Worm (Caenorhabditis elegans): ENCODE results near the gene srab-26.

Gene srab-26

ce11 chrV:9843376-9843916, 35.9 kb downstream of the srab-26 start, which contains the start of gene sru-8:
sru-8 (plus strand) TSS chrV:9843866.
- no peak for TF ChIP-seq madf-2 (tag; optimal IDR thresholded peaks at IDR 0.05)
- TF ChIP-seq Y22D7AL.16 (tag; optimal IDR thresholded peaks at IDR 0.05): no peak

ce11 chrV:9841376-9841775, 37.9 kb downstream of the srab-26 start, which contains the start of gene sru-36:
sru-36 (plus strand) TSS chrV:9841676.
- TF ChIP-seq lin-11 (tag; optimal IDR thresholded peaks at IDR 0.05) (no peak), madf-2 (tag; optimal IDR thresholded peaks at IDR 0.05) (no peak), T23F11.4 (GFP tag; optimal IDR thresholded peaks at IDR 0.05) (no peak), sdc-2 (tag; optimal IDR thresholded peaks at IDR 0.05) (no peak), unc-3 (GFP tag; conservative IDR thresholded peaks at IDR 0.05) (no peak), unc-3 (tag; optimal IDR thresholded peaks at IDR 0.05) (no peak), F13H6.1 (tag; optimal IDR thresholded peaks at IDR 0.05) (no peak), syd-9 (tag; optimal IDR thresholded peaks at IDR 0.05) (no peak), sox-2 (GFP tag; IDR thresholded peaks at IDR 0.05) (no peak), elt-4 (tag; optimal IDR thresholded peaks at IDR 0.05) (no peak), rnt-1 (tag; optimal IDR thresholded peaks at IDR 0.05) (no peak), ceh-30 (tag; optimal IDR thresholded peaks at IDR 0.05) (no peak), K02D7.2 (tag; optimal IDR thresholded peaks at IDR 0.05) (no peak), C08G9.2 (tag; optimal IDR thresholded peaks at IDR 0.05) (no peak), npax-4 (tag; optimal IDR thresholded peaks at IDR 0.05) (no peak), hlh-8 (tag; optimal IDR thresholded peaks at IDR 0.05) (no peak), ceh-2 (tag; optimal IDR thresholded peaks at IDR 0.05) (no peak), che-1 (tag; optimal IDR thresholded peaks at IDR 0.05) (no peak), fkh-10 (GFP tag; optimal IDR thresholded peaks at IDR 0.05) (no peak), pha-4 (tag; optimal IDR thresholded peaks at IDR 0.05) (no peak), nhr-11 (tag; optimal IDR thresholded peaks at IDR 0.05) (no peak)

- no peak for TF ChIP-seq nhr-11 (tag; optimal IDR thresholded peaks at IDR 0.05)
- no peak for TF ChIP-seq npax-4 (tag; optimal IDR thresholded peaks at IDR 0.05)
- no peak for TF ChIP-seq fkh-6 (tag; optimal IDR thresholded peaks at IDR 0.05)
- TF ChIP-seq pros-1 (tag; optimal IDR thresholded peaks at IDR 0.05): no peak
- TF ChIP-seq madf-2 (tag; optimal IDR thresholded peaks at IDR 0.05): no peak
- TF ChIP-seq lin-11 (tag; optimal IDR thresholded peaks at IDR 0.05): no peak
- no peak for TF ChIP-seq pax-1 (tag; optimal IDR thresholded peaks at IDR 0.05)
- no peak for TF ChIP-seq pha-2 (tag; optimal IDR thresholded peaks at IDR 0.05)
- TF ChIP-seq gmeb-2 (tag; optimal IDR thresholded peaks at IDR 0.05): no peak
- TF ChIP-seq ceh-6 (GFP tag; optimal IDR thresholded peaks at IDR 0.05): no peak
- TF ChIP-seq Y22D7AL.16 (tag; optimal IDR thresholded peaks at IDR 0.05): no peak
- no peak for TF ChIP-seq pqm-1 (tag; optimal IDR thresholded peaks at IDR 0.05)
- no peak for TF ChIP-seq ceh-45 (GFP tag; IDR thresholded peaks at IDR 0.05)
- no peak for TF ChIP-seq F13H6.1 (tag; optimal IDR thresholded peaks at IDR 0.05)
- TF ChIP-seq elt-2 (tag; optimal IDR thresholded peaks at IDR 0.05): no peak
- TF ChIP-seq sox-2 (GFP tag; IDR thresholded peaks at IDR 0.05): no peak
Observed at ce11 chrV:9837679-9838078, 41.6 kb downstream of the srab-26 start, which contains the start of gene srsx-21. srsx-21 (plus strand) TSS chrV:9837979.

DNA sequence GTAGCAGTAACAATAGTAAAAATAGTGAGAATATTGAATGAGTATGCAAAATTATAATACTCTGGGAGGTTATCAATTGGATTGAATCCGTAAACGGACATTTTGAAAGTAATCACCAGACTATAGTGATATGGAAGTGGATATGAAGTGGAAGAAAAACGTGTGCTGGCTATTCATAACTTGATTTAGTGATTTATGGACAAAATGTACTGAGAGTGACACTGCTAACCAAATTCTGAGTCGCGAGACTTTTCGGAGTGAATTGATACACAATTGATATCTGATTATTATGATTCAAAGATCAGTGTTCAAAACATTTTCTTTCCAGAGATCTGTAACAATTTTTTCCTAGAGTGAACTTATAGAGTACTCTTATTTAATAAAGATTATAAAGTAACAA, 43.4 kb downstream of the srab-26 start, which contains the start of gene sru-38:
Gene sru-38, minus strand, starts transcription at position 101 of the 400 bp plus-strand sequence.
- TF ChIP-seq ahr-1 (tag; optimal IDR thresholded peaks at IDR 0.05): no peak
- TF ChIP-seq nhr-11 (tag; optimal IDR thresholded peaks at IDR 0.05): no peak
- no peak for TF ChIP-seq pros-1 (tag; optimal IDR thresholded peaks at IDR 0.05)
- TF ChIP-seq zip-5 (tag; optimal IDR thresholded peaks at IDR 0.05): no peak

DNA sequence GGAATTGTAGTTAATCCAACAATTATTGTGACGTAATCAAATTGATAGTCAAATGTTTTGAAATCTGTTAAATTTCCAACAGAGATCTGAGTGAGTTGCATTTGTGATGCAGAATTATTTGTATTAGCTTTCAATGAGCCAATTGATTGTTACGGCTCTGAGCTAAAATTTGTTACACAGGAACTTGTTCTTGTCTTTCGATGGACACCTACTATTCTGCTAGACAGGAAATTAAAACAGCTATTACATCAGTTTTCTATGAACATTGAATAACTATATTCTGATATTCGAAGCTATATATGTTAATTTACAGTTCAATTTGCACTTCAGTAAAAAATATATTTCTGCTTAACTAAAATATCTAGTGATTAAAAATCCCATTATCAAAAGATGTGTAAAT, 45.4 kb downstream of the srab-26 start, which contains the start of gene sru-40:
Gene sru-40, minus strand, starts transcription at position 101 of the 400 bp plus-strand sequence.
- TF ChIP-seq unc-55 (GFP tag; optimal IDR thresholded peaks at IDR 0.05) (no peak), gmeb-2 (tag; optimal IDR thresholded peaks at IDR 0.05) (no peak), C38D4.7 (GFP tag; optimal IDR thresholded peaks at IDR 0.05) (no peak), pha-2 (tag; optimal IDR thresholded peaks at IDR 0.05) (no peak), ttx-3 (tag; optimal IDR thresholded peaks at IDR 0.05) (no peak), ref-2 (tag; optimal IDR thresholded peaks at IDR 0.05) (no peak), K02D7.2 (tag; optimal IDR thresholded peaks at IDR 0.05) (no peak), pqm-1 (tag; optimal IDR thresholded peaks at IDR 0.05) (no peak), odd-2 (tag; optimal IDR thresholded peaks at IDR 0.05) (no peak), pha-4 (tag; optimal IDR thresholded peaks at IDR 0.05) (no peak), pros-1 (tag; optimal IDR thresholded peaks at IDR 0.05) (no peak), ceh-14 (tag; optimal IDR thresholded peaks at IDR 0.05) (no peak), elt-2 (tag; optimal IDR thresholded peaks at IDR 0.05) (no peak), hlh-6 (tag; optimal IDR thresholded peaks at IDR 0.05) (no peak), ztf-16 (tag; optimal IDR thresholded peaks at IDR 0.05) (no peak), rnt-1 (tag; optimal IDR thresholded peaks at IDR 0.05) (no peak)

Measured in whole organism, late embryonic.